Worm (Caenorhabditis elegans): ENCODE measurements around the gene T15B12.2.

The T15B12.2 gene

ce11 chrIII:5301786-5302268 is at the start of gene T15B12.2, which contains the start of gene F52C9.5:
TSS of gene T15B12.2 (minus strand) at chrIII:5301886.
TSS of gene F52C9.5 (plus strand) at chrIII:5302218.
- TF ChIP-seq unc-62 (GFP tag; optimal IDR thresholded peaks at IDR 0.05), result no peak

ce11 chrIII:5349250-5349649 is 47.6 kb upstream of the T15B12.2 start, which contains the start of gene thoc-5:
TSS of gene thoc-5 (minus strand) at chrIII:5349401.
- no peak for TF ChIP-seq unc-62 (GFP tag; optimal IDR thresholded peaks at IDR 0.05)

DNA sequence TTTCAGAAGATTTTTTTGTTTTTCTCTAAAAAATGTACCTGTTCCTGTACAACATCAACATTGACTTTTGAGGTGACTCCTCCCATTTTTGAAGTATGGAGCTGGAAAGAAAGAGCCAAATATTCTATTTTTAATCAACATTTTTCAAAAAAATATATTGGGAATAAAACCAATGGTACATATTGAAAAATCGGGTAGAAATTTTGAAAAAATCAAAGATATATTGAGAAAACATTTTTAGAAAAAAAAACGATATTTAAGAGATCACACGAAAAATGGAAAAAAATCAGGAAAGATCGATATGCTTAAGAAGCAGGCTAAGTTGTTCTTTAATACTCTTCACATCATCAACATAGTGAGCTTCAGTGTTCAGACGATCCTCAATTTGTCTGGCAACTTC is 44.3 kb upstream of the T15B12.2 start, which contains the start of gene glrx-21:
glrx-21 (minus strand) TSS at position 101 of the 400 bp plus-strand sequence.
- TF ChIP-seq unc-62 (GFP tag; optimal IDR thresholded peaks at IDR 0.05), result no peak

- TF ChIP-seq unc-62 (GFP tag; optimal IDR thresholded peaks at IDR 0.05), result no peak
Measured at ce11 chrIII:5344561-5344960, 42.9 kb upstream of the T15B12.2 start.

DNA sequence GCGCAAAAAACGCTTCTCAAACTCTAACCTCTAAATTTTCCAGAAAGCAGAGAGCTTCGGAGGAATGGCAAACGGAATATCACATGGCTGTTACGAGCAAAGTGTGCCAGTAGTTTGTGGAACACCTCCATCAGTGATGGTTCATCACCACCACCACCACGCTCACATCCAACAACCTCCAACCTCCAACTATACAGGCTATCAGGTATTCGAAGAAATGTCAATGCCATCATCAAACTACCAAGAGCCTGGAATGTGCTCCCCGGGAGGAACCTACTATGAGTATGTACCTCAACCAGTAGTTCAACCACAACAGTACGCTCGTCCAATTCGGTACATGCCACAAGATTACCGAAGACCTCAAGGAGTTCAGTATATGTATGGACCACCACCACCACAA is 41.9 kb upstream of the T15B12.2 start:
- no peak for TF ChIP-seq unc-62 (GFP tag; optimal IDR thresholded peaks at IDR 0.05)

DNA sequence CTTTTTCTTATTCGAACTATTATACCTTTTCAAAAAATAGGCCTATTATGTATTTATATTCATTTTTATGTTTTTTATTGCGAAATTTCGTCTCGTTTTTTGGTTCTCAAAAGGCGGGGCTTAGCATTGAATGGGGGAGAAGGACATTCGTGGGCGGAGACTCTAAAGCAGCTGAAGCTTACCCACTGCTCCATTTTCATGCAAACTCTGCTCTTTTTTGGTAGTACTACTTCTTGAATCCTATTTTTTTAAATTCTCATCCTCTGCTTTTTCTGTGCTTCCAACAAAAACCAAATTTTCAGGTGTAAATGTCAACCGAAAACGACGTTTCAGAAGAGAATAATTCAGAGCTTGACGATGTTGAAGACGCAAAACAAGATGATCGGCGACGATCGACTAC is 39.7 kb upstream of the T15B12.2 start, which contains the start of gene ZK121.2:
ZK121.2 (plus strand) TSS at position 301 of the 400 bp plus-strand sequence.
- no peak for TF ChIP-seq unc-62 (GFP tag; optimal IDR thresholded peaks at IDR 0.05)

DNA sequence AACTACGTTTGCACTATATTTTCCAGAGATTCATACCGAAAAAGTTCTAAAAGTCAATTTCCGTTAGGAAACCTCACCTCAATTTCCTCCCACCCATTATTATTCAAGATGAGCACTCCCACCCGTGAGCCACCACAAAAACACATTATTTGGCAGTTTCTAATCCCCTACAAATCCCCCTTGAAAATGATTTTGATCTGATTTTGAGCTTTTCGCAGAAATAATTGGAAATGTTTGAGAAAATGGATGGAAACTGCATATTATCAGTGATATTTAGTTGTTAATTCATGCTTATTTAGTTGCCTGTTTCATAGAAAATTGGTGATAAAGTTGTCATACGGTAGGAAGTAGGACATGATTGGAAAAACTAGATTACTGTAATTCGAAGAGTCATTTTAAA is 38.8 kb upstream of the T15B12.2 start:
- TF ChIP-seq unc-62 (GFP tag; optimal IDR thresholded peaks at IDR 0.05), result no peak

ce11 chrIII:5338787-5339186 is 37.1 kb upstream of the T15B12.2 start:
- no peak for TF ChIP-seq unc-62 (GFP tag; optimal IDR thresholded peaks at IDR 0.05)

DNA sequence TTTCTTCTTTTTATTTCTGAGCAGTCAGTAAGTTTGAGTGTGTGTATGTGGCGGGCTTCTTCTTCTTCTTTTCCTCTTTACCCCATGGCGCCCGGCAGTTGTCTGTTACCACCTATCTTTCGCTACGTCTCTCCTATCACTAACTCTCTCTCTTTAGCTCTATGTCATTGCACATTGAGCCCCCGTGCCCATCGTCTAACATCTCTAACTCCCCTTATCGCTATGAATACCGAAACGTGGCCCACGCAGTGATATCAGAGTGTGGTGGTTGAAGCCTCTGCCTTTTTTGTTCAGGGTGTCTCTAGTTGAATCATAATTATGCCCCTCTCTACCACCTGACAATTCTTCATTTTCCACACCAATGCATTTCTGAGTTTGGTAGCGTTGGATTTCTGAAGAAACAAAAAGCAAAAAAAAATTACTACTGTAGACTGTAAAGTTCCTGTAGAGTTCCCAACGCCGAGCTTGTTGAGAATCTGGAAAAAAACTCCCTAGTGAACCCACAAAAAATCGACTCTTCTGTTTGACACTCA is 32.9 kb upstream of the T15B12.2 start:
- TF ChIP-seq unc-62 (GFP tag; optimal IDR thresholded peaks at IDR 0.05), result no peak

DNA sequence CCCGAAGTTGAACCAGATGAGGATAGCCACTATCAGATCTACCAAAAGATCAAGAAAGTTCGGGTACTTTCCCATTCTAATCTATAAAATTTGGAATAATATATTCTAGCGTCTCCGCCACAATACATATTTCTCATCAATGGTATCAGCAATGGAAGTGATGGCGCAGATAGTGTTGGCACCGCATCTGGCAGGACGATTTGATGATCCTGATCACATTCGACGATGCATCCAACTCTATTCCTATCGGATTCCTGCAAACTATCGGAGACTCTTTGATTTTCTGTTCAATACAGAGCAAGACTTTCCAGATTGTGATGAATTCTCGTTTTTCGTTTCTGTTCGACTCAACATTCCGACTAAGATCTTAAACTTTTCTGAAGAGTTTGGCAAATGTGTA is 27.7 kb upstream of the T15B12.2 start:
- no peak for TF ChIP-seq unc-62 (GFP tag; optimal IDR thresholded peaks at IDR 0.05)

- no peak for TF ChIP-seq unc-62 (GFP tag; optimal IDR thresholded peaks at IDR 0.05)
Measured at ce11 chrIII:5326323-5326722, 24.6 kb upstream of the T15B12.2 start, which contains the start of gene sorf-2. TSS of gene sorf-2 (plus strand) at chrIII:5326623.

DNA sequence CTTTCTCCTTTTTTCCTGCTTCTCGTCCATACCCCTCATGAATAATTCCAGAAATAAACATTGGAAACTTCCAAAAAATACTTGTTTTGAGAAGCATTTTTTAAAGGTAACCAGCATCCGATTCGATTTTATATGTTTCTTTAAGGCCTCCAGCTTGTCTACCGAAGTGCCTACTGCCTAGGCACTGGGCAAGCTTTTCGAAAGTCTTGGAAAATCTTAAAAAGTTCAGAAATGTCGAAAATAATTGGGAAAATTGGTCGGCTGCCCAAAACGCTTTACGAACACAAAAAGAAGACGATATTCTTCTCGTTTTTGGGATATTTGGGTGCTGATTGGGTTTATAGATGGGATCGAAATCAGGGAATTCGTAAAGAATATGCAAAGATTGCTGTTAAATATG is 20.0 kb upstream of the T15B12.2 start, which contains the start of gene F52C9.3:
F52C9.3 (plus strand) TSS at position 225 of the 400 bp plus-strand sequence.
- TF ChIP-seq unc-62 (GFP tag; optimal IDR thresholded peaks at IDR 0.05), result no peak

- TF ChIP-seq unc-62 (GFP tag; optimal IDR thresholded peaks at IDR 0.05), result no peak
Measured at ce11 chrIII:5318610-5319009, 16.9 kb upstream of the T15B12.2 start.

DNA sequence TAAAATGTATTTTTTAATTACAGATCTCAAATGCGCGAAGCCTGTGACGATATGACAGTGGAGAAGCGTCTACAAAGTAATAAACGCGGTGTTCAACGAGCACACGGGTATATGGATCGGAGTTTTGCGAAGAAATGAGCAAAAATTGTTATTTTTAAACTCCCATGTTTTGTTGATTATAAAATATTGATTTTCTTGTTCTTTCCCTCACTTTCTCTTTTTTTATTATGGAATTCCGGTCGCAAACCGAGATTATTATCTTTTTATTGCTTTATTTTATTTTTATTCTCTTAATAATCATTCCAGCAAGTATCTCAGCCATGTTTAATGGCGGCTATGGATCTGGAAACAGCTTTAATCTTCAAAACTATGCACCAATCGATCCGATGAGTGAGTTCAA is 9.3 kb upstream of the T15B12.2 start, which contains the start of gene pqe-1:
pqe-1 (plus strand) TSS at position 301 of the 400 bp plus-strand sequence.
- no peak for TF ChIP-seq unc-62 (GFP tag; optimal IDR thresholded peaks at IDR 0.05)

DNA sequence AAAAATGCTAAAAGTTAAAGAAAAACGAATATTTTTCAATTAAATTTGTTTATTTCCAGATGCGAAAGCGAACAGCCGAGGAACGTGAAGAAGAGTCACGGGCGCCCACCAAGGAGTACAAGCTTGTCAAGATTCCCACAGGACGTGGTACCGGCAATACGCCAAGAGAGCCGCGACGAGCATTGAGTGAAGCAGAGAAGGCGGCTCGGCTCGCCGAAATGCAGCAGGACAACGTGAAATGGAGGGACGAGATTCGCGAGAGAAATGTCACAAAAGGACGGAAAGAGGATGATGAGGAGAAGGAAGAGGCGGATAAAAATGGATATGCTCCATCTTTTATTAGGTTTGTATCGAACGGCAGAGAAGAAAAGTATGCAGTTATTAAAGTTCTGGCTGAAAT is 8.7 kb upstream of the T15B12.2 start:
- TF ChIP-seq unc-62 (GFP tag; optimal IDR thresholded peaks at IDR 0.05), result no peak

ce11 chrIII:5308278-5308677 is 6.6 kb upstream of the T15B12.2 start, which contains the start of gene mog-3:
TSS of gene mog-3 (plus strand) at chrIII:5308596.
- no peak for TF ChIP-seq unc-62 (GFP tag; optimal IDR thresholded peaks at IDR 0.05)

DNA sequence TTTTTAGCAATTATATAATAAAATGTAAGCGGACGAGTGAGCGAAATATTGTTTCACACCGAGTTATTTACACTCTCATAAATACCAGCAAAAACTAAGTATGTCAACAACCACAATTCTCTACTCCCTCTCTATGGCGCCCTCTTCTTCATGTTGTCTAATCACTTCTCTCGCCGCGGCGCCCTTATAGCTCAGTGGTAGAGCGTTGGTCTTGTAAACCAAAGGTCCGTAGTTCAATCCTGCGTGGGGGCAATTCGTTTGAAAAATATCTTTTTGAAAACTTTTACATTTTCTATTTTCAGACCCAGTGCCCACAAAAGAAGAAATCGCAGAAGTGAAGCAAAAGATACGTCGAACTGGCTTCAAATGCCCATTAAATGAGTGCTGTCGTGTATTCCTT is 4.0 kb upstream of the T15B12.2 start:
- TF ChIP-seq unc-62 (GFP tag; optimal IDR thresholded peaks at IDR 0.05), result no peak

Measured in whole organism, dauer.